Fruit fly (Drosophila melanogaster) whole organism, embryonic: Measurements from ENCODE around the gene CG15742.

Source experiments
- CG10543 ChIP-seq: fragments of 200-800 bp; sonication (Bioruptor generic); optimal IDR thresholded peaks from 3 replicates; lab custom pipeline; 2017; ENCODE audit warnings: missing biosample characterization, mild to moderate bottlenecking, missing genetic modification characterization, moderate library complexity
- CG12155 ChIP-seq: fragments of 200-800 bp; sonication (Bioruptor generic); optimal IDR thresholded peaks from 3 replicates; lab custom pipeline; 2016; ENCODE audit warnings: missing biosample characterization, missing genetic modification characterization
- CG12769 ChIP-seq: fragments of 200-800 bp; sonication (Bioruptor generic); optimal IDR thresholded peaks from 2 replicates; lab custom pipeline; 2019; ENCODE audit warnings: missing biosample characterization, mild to moderate bottlenecking, missing genetic modification characterization, moderate library complexity
- CG14441 ChIP-seq: fragments of 200-800 bp; sonication (Bioruptor generic); IDR thresholded peaks from 2 replicates; pipeline ENCODE4 v1.3.6; 2022; ENCODE audit warnings: missing biosample characterization, missing genetic modification characterization
- CG18619 ChIP-seq: fragments of 200-800 bp; sonication (Bioruptor generic); optimal IDR thresholded peaks from 3 replicates; lab custom pipeline; 2017; ENCODE audit warnings: missing biosample characterization, mild to moderate bottlenecking, missing genetic modification characterization
- CG8089 ChIP-seq: fragments of 200-800 bp; sonication (Bioruptor generic); optimal IDR thresholded peaks from 3 replicates; lab custom pipeline; 2016; ENCODE audit warnings: missing biosample characterization, missing genetic modification characterization
- CG8359 ChIP-seq: fragments of 200-800 bp; sonication (Bioruptor generic); optimal IDR thresholded peaks from 2 replicates; lab custom pipeline; 2017; ENCODE audit warnings: missing biosample characterization, mild to moderate bottlenecking, missing genetic modification characterization, borderline replicate concordance
- CTCF ChIP-seq: fragments of 200-800 bp; sonication (Bioruptor generic); optimal IDR thresholded peaks from 2 replicates; lab custom pipeline; 2017; ENCODE audit warnings: missing biosample characterization, mild to moderate bottlenecking, missing genetic modification characterization, moderate library complexity
- CkIIα-i1 ChIP-seq: fragments of 200-800 bp; sonication (Bioruptor generic); IDR thresholded peaks from 2 replicates; pipeline ENCODE4 v1.3.6; 2022; ENCODE audit warnings: missing biosample characterization, missing genetic modification characterization
- Drgx ChIP-seq: fragments of 200-800 bp; sonication (Bioruptor generic); IDR thresholded peaks from 2 replicates; pipeline ENCODE4 v1.3.6; 2022; ENCODE audit warnings: missing biosample characterization, missing genetic modification characterization
- E2f2 ChIP-seq: fragments of 200-800 bp; sonication (Bioruptor generic); IDR thresholded peaks from 2 replicates; pipeline ENCODE4 v1.3.6; 2022; ENCODE audit warnings: missing biosample characterization, missing genetic modification characterization
- Fer2 ChIP-seq: fragments of 200-800 bp; sonication (Bioruptor generic); optimal IDR thresholded peaks from 2 replicates; lab custom pipeline; 2018; ENCODE audit warnings: missing biosample characterization, mild to moderate bottlenecking, missing genetic modification characterization, moderate library complexity
- Myb ChIP-seq: fragments of 200-800 bp; sonication (Bioruptor generic); optimal IDR thresholded peaks from 2 replicates; lab custom pipeline; 2016; ENCODE audit warnings: missing biosample characterization, missing genetic modification characterization
- NK7.1 ChIP-seq: fragments of 200-800 bp; sonication (Bioruptor generic); optimal IDR thresholded peaks from 3 replicates; lab custom pipeline; 2016; ENCODE audit warnings: missing biosample characterization, missing genetic modification characterization
- Optix ChIP-seq: fragments of 200-800 bp; sonication (Bioruptor generic); IDR thresholded peaks from 3 replicates; pipeline ENCODE4 v1.3.6; 2022; ENCODE audit warnings: missing biosample characterization, missing genetic modification characterization
- Pdp1 ChIP-seq, 2 experiments: fragments of 200-800 bp; sonication (Bioruptor generic); optimal IDR thresholded peaks; 3 replicates each; lab custom pipeline; 2016; ENCODE audit warnings: missing biosample characterization in 2 of 2, missing genetic modification characterization in 2 of 2, mild to moderate bottlenecking in 1 of 2, moderate library complexity in 1 of 2
- YL-1 ChIP-seq: fragments of 200-800 bp; sonication (Bioruptor generic); optimal IDR thresholded peaks from 3 replicates; lab custom pipeline; 2017; ENCODE audit warnings: missing biosample characterization, mild to moderate bottlenecking, missing genetic modification characterization
- abd-A ChIP-seq: fragments of 200-800 bp; sonication (Bioruptor generic); optimal IDR thresholded peaks from 3 replicates; lab custom pipeline; 2019; ENCODE audit warnings: missing biosample characterization, mild to moderate bottlenecking, missing genetic modification characterization, moderate library complexity
- ac ChIP-seq: fragments of 200-800 bp; sonication (Bioruptor generic); optimal IDR thresholded peaks from 3 replicates; lab custom pipeline; 2017; ENCODE audit warnings: missing biosample characterization, mild to moderate bottlenecking, missing genetic modification characterization
- al ChIP-seq: fragments of 200-800 bp; sonication (Bioruptor generic); IDR thresholded peaks from 2 replicates; pipeline ENCODE4 v1.3.6; 2022; ENCODE audit warnings: missing biosample characterization, missing genetic modification characterization
- ap ChIP-seq: fragments of 200-800 bp; sonication (Bioruptor generic); IDR thresholded peaks from 2 replicates; pipeline ENCODE4 v1.3.6; 2022; ENCODE audit warnings: missing biosample characterization, missing genetic modification characterization
- ase ChIP-seq: fragments of 200-800 bp; sonication (Bioruptor generic); IDR thresholded peaks from 3 replicates; pipeline ENCODE4 v1.3.6; 2022; ENCODE audit warnings: missing biosample characterization, missing genetic modification characterization
- bbx ChIP-seq: fragments of 200-800 bp; sonication (Bioruptor generic); IDR thresholded peaks from 2 replicates; pipeline ENCODE4 v1.3.6; 2022; ENCODE audit warnings: missing biosample characterization, missing genetic modification characterization; ENCODE audit not compliant: partially characterized antibody
- bsh ChIP-seq, 2 experiments: fragments of 200-800 bp; sonication (Bioruptor generic); optimal IDR thresholded peaks; 2 replicates each; lab custom pipeline; 2017 to 2018; ENCODE audit warnings: mild to moderate bottlenecking in 2 of 2, missing biosample characterization in 2 of 2, missing genetic modification characterization in 2 of 2, moderate library complexity in 1 of 2
- cg ChIP-seq: fragments of 200-800 bp; sonication (Bioruptor generic); optimal IDR thresholded peaks from 3 replicates; lab custom pipeline; 2019; ENCODE audit warnings: missing biosample characterization, mild to moderate bottlenecking, missing genetic modification characterization, moderate library complexity
- ci ChIP-seq: fragments of 200-800 bp; sonication (Bioruptor generic); IDR thresholded peaks from 3 replicates; pipeline ENCODE4 v1.3.6; 2022; ENCODE audit warnings: missing biosample characterization, missing genetic modification characterization
- crol ChIP-seq: fragments of 200-800 bp; sonication (Bioruptor generic); IDR thresholded peaks from 2 replicates; pipeline ENCODE4 v1.3.6; 2022; ENCODE audit warnings: missing biosample characterization, missing genetic modification characterization
- cwo ChIP-seq: fragments of 200-800 bp; sonication (Bioruptor generic); optimal IDR thresholded peaks from 3 replicates; lab custom pipeline; 2017; ENCODE audit warnings: missing biosample characterization, missing genetic modification characterization, mild to moderate bottlenecking, moderate library complexity, missing genetic modification reagents
- dimm ChIP-seq: fragments of 200-800 bp; sonication (Bioruptor generic); IDR thresholded peaks from 2 replicates; pipeline ENCODE4 v1.3.6; 2022; ENCODE audit warnings: missing biosample characterization, missing genetic modification characterization
- emc ChIP-seq: fragments of 200-800 bp; sonication (Bioruptor generic); optimal IDR thresholded peaks from 2 replicates; lab custom pipeline; 2016; ENCODE audit warnings: missing biosample characterization, missing genetic modification characterization
- exex ChIP-seq: fragments of 200-800 bp; sonication (Bioruptor generic); optimal IDR thresholded peaks from 4 replicates; lab custom pipeline; 2018; ENCODE audit warnings: missing biosample characterization, mild to moderate bottlenecking, missing genetic modification characterization, moderate library complexity
- gcm ChIP-seq: fragments of 200-800 bp; sonication (Bioruptor generic); optimal IDR thresholded peaks from 2 replicates; lab custom pipeline; 2019; ENCODE audit warnings: missing biosample characterization, mild to moderate bottlenecking, missing genetic modification characterization, moderate library complexity
- gcm2 ChIP-seq: fragments of 200-800 bp; sonication (Bioruptor generic); optimal IDR thresholded peaks from 2 replicates; lab custom pipeline; 2016; ENCODE audit warnings: missing biosample characterization, missing genetic modification characterization
- gem ChIP-seq: fragments of 200-800 bp; sonication (Bioruptor generic); optimal IDR thresholded peaks from 2 replicates; lab custom pipeline; 2019; ENCODE audit warnings: missing biosample characterization, mild to moderate bottlenecking, missing genetic modification characterization, moderate library complexity
- org-1 ChIP-seq: fragments of 200-800 bp; sonication (Bioruptor generic); optimal IDR thresholded peaks from 2 replicates; lab custom pipeline; 2017; ENCODE audit warnings: missing biosample characterization, missing genetic modification characterization
- otp ChIP-seq: fragments of 200-800 bp; sonication (Bioruptor generic); IDR thresholded peaks from 3 replicates; pipeline ENCODE4, ENCODE4 v1.3.6; 2022; ENCODE audit warnings: missing biosample characterization, missing genetic modification characterization
- pnt ChIP-seq: fragments of 200-800 bp; sonication (Bioruptor generic); optimal IDR thresholded peaks from 3 replicates; lab custom pipeline; 2016; ENCODE audit warnings: missing biosample characterization, missing genetic modification characterization
- pros ChIP-seq: fragments of 200-800 bp; sonication (Bioruptor generic); optimal IDR thresholded peaks from 3 replicates; lab custom pipeline; 2019; ENCODE audit warnings: missing biosample characterization, mild to moderate bottlenecking, missing genetic modification characterization, moderate library complexity
- ro ChIP-seq: fragments of 200-800 bp; sonication (Bioruptor generic); IDR thresholded peaks from 2 replicates; pipeline ENCODE4 v1.3.6; 2022; ENCODE audit warnings: missing biosample characterization, missing genetic modification characterization
- sd ChIP-seq: fragments of 200-800 bp; sonication (Bioruptor generic); optimal IDR thresholded peaks from 3 replicates; lab custom pipeline; 2018; ENCODE audit warnings: missing biosample characterization, mild to moderate bottlenecking, missing genetic modification characterization, moderate library complexity
- shn ChIP-seq: fragments of 200-800 bp; sonication (Bioruptor generic); optimal IDR thresholded peaks from 3 replicates; lab custom pipeline; 2016; ENCODE audit warnings: missing biosample characterization, missing genetic modification characterization
- sisA ChIP-seq: fragments of 200-800 bp; sonication (Bioruptor generic); IDR thresholded peaks from 2 replicates; pipeline ENCODE4 v1.3.6; 2022; ENCODE audit warnings: missing biosample characterization, missing genetic modification characterization
- sqz ChIP-seq: fragments of 200-800 bp; sonication (Bioruptor generic); optimal IDR thresholded peaks from 3 replicates; lab custom pipeline; 2018; ENCODE audit warnings: missing biosample characterization, mild to moderate bottlenecking, missing genetic modification characterization
- sug ChIP-seq: fragments of 200-800 bp; optimal IDR thresholded peaks from 2 replicates; lab custom pipeline; 2019; ENCODE audit warnings: missing biosample characterization, mild to moderate bottlenecking, missing genetic modification characterization, moderate library complexity
- tap ChIP-seq: fragments of 200-800 bp; optimal IDR thresholded peaks from 3 replicates; lab custom pipeline; 2019; ENCODE audit warnings: missing biosample characterization, mild to moderate bottlenecking, missing genetic modification characterization, moderate library complexity
- tll ChIP-seq, 2 experiments: fragments of 200-800 bp in 1 of 2; fragments of >200 bp in 1 of 2; sonication (Bioruptor generic) in 1 of 2; optimal IDR thresholded peaks; 2 replicates each; lab custom pipeline; 2017 to 2019; ENCODE audit warnings: missing biosample characterization in 2 of 2, missing genetic modification characterization in 2 of 2, mild to moderate bottlenecking in 1 of 2, moderate library complexity in 1 of 2
- usp ChIP-seq: fragments of >200 bp; optimal IDR thresholded peaks from 2 replicates; lab custom pipeline; 2017; ENCODE audit warnings: missing biosample characterization, missing genetic modification characterization
- vvl ChIP-seq: fragments of 200-800 bp; sonication (Bioruptor generic); IDR thresholded peaks from 2 replicates; pipeline ENCODE4 v1.3.6; 2022; ENCODE audit warnings: missing biosample characterization, missing genetic modification characterization
- wek ChIP-seq: fragments of 200-800 bp; sonication (Bioruptor generic); optimal IDR thresholded peaks from 3 replicates; lab custom pipeline; 2018; ENCODE audit warnings: missing biosample characterization, mild to moderate bottlenecking, missing genetic modification characterization, moderate library complexity

The CG15742 gene

DNA sequence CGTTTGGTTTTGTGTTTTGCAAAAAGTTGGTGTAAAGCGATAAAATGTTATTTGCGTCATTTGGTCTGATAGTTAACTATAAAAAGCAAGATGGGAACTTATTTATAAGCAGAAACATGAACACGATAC is 45.1 kb upstream of the CG15742 start, which contains the start of gene IP3K2:
IP3K2 (plus strand) TSS at position 107 of the 129 bp plus-strand sequence.
- TF ChIP-seq YL-1 (no peak), Myb (GFP tag; lab: Kevin White, UChicago) (no peak), usp (GFP tag; lab: Kevin White, UChicago) (no peak), gem (tag; lab: Kevin White, UChicago) (no peak), sisA (GFP tag; lab: Robert Waterston, UW) (no peak), al (GFP tag; lab: Robert Waterston, UW) (no peak), CG14441 (GFP tag; lab: Robert Waterston, UW) (no peak), CTCF (no peak), wek (GFP tag; lab: Kevin White, UChicago) (no peak), ase (GFP tag; lab: Robert Waterston, UW) (no peak), Optix (GFP tag; lab: Robert Waterston, UW) (no peak), CG12769 (tag; lab: Kevin White, UChicago) (no peak), gcm2 (no peak)

DNA sequence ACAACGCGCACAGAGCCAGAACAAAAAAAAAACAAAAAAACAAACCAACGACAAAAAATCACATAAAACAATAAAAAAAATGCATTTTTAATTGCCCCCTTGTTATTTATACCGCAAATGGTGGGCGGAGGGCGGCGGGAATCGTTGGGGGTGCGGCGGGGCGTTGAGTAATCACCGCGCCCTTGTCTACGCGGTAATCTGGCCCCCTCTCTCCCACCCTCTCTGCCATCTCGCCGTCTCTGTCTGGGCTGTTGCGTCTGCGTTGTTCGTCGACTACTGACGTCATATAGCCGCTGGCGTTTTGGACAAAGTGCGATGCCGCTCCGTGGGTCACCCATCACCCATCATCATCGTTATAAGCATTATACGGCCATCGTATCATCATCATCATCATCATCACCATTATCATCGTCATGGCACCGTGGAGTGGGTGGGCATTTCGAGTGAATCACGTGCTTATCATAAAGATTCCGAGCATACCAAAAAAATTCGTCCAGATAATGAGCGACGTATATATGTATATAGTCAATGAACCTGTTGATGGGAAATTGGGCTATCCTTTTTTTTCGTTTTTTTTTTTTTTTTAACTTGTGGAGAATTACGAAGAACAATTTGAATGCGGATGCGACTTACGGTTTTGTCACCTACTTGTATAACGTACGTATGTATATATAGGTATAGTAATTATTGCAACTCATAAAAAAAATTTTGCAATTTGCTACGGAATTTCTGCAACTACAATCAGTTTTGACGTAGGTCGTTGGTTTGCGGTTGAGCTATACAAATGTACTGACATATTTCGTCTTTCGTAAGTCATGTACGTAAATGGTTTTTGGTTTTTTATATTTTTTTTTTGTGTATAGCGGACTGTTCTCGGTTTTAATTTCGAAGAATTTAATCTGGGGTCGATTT is 44.6 kb upstream of the CG15742 start:
- TF ChIP-seq bsh (GFP tag; optimal IDR thresholded peaks at IDR 0.05; lab: Kevin White, UChicago), result peak in 1 of 2 experiments; percentile 40
- TF ChIP-seq cwo, result peak; percentile 89
- 0 out of 2 replicates have a peak, but pooled peaks have one; percentile 35 for TF ChIP-seq bbx (GFP tag; lab: Robert Waterston, UW)
- 0 out of 3 replicates have a peak, but pooled peaks have one; percentile 25 for TF ChIP-seq ci (GFP tag; lab: Robert Waterston, UW)
- TF ChIP-seq CkIIα-i1, result no peak
- no peak for TF ChIP-seq gcm (GFP tag; lab: Kevin White, UChicago)
- TF ChIP-seq sug (tag; lab: Kevin White, UChicago), result peak; percentile 84
- no peak for TF ChIP-seq E2f2 (GFP tag; lab: Robert Waterston, UW)
- no peak for TF ChIP-seq NK7.1
- TF ChIP-seq CG8359, result no peak
- TF ChIP-seq CG18619 (GFP tag; lab: Kevin White, UChicago), result no peak
- TF ChIP-seq Pdp1 (GFP tag; optimal IDR thresholded peaks at IDR 0.05; lab: Kevin White, UChicago), result peak in 1 of 2 experiments; percentile 73
- TF ChIP-seq sd (tag; lab: Kevin White, UChicago), result peak; percentile 96
- TF ChIP-seq CG8089 (GFP tag; lab: Kevin White, UChicago), result no peak
- no peak for TF ChIP-seq dimm (GFP tag; lab: Robert Waterston, UW)
- no peak for TF ChIP-seq ac (GFP tag; lab: Kevin White, UChicago)
- no peak for TF ChIP-seq pros (GFP tag; lab: Kevin White, UChicago)
- no peak for TF ChIP-seq tap (tag; lab: Kevin White, UChicago)
- TF ChIP-seq Drgx (GFP tag; lab: Robert Waterston, UW), result peak; percentile 44; the same call in 1 of the 2 replicates
- TF ChIP-seq CG10543, result peak; percentile 90
- peak; percentile 63 for TF ChIP-seq abd-A (tag; lab: Kevin White, UChicago)
- TF ChIP-seq exex (tag; lab: Kevin White, UChicago), result peak; percentile 32
- TF ChIP-seq cg (GFP tag; lab: Kevin White, UChicago), result peak; percentile 26
- no peak for TF ChIP-seq pnt
- no peak for TF ChIP-seq emc (GFP tag; lab: Kevin White, UChicago)
- TF ChIP-seq ro (GFP tag; lab: Robert Waterston, UW), result no peak
- no peak for TF ChIP-seq tll (GFP tag; optimal IDR thresholded peaks at IDR 0.05; lab: Kevin White, UChicago)
- TF ChIP-seq CG12155 (GFP tag; lab: Kevin White, UChicago), result no peak
- TF ChIP-seq CG12769 (tag; lab: Kevin White, UChicago), result peak; percentile 11
- TF ChIP-seq org-1 (GFP tag; lab: Kevin White, UChicago), result no peak
- peak; percentile 48; the same call in 1 of the 2 replicates for TF ChIP-seq vvl (GFP tag; lab: Robert Waterston, UW)
- peak; percentile 75 for TF ChIP-seq sqz (GFP tag; lab: Kevin White, UChicago)
- TF ChIP-seq shn, result peak; percentile 2
- TF ChIP-seq otp (GFP tag; lab: Robert Waterston, UW), result peak; percentile 14; the same call in 1 of the 3 replicates
- TF ChIP-seq ap, result peak; percentile 28; the same call in 1 of the 2 replicates
- TF ChIP-seq Fer2 (tag; lab: Kevin White, UChicago), result no peak
- peak; percentile 99 for TF ChIP-seq crol (GFP tag; lab: Robert Waterston, UW)
